Worm (Caenorhabditis elegans): Measurements from ENCODE around the gene F17C8.7.
A peak's percentile ranks its signal among the peaks of the same experiment; 100 is the strongest.

- TF ChIP-seq ces-1 (GFP tag; optimal IDR thresholded peaks at IDR 0.05): no peak
- no peak for TF ChIP-seq dmd-6 (GFP tag; IDR thresholded peaks at IDR 0.05)
- no peak for TF ChIP-seq R02D3.7 (tag; optimal IDR thresholded peaks at IDR 0.05)
- TF ChIP-seq ama-1 (optimal IDR thresholded peaks at IDR 0.05): peak; percentile 59
- TF ChIP-seq nhr-28 (tag; optimal IDR thresholded peaks at IDR 0.05): no peak
- no peak for TF ChIP-seq nhr-42 (GFP tag; IDR thresholded peaks at IDR 0.05)
- no peak for TF ChIP-seq hlh-11 (tag; optimal IDR thresholded peaks at IDR 0.05)
Observed at ce11 chrIII:4695057-4695456, 40.5 kb upstream of the F17C8.7 start, which contains the start of gene T04A8.7.
